Fruit fly (Drosophila melanogaster) whole organism, prepupa: Measurements from ENCODE around the gene Apl.

ENCODE experiments used
- CG10631 ChIP-seq: fragments of 200-800 bp; sonication (Bioruptor generic); optimal IDR thresholded peaks from 2 replicates; lab custom pipeline; 2016; ENCODE audit warnings: missing biosample characterization, missing genetic modification characterization
- CG10669 ChIP-seq: fragments of 200-800 bp; sonication (Bioruptor generic); optimal IDR thresholded peaks from 3 replicates; lab custom pipeline; 2018; ENCODE audit warnings: missing biosample characterization, mild to moderate bottlenecking, missing genetic modification characterization, moderate library complexity
- CG11294 ChIP-seq: fragments of 200-800 bp; sonication (Bioruptor generic); IDR thresholded peaks from 2 replicates; pipeline ENCODE4 v1.3.6; 2022; ENCODE audit warnings: missing biosample characterization, missing genetic modification characterization
- CG11762 ChIP-seq: fragments of 200-800 bp; sonication (Bioruptor generic); optimal IDR thresholded peaks from 3 replicates; lab custom pipeline; 2016; ENCODE audit warnings: missing biosample characterization, missing genetic modification characterization; ENCODE audit not compliant: insufficient read depth
- CG11902 ChIP-seq: fragments of 200-800 bp; sonication (Bioruptor generic); optimal IDR thresholded peaks from 3 replicates; lab custom pipeline; 2016; ENCODE audit warnings: missing biosample characterization, missing genetic modification characterization
- CG15336 ChIP-seq: fragments of 200-800 bp; sonication (Bioruptor generic); IDR thresholded peaks from 2 replicates; pipeline ENCODE4 v1.3.6; 2022; ENCODE audit warnings: missing biosample characterization, missing genetic modification characterization
- CG1621 ChIP-seq: fragments of 200-800 bp; sonication (Bioruptor generic); optimal IDR thresholded peaks from 3 replicates; lab custom pipeline; 2018; ENCODE audit warnings: missing biosample characterization, mild to moderate bottlenecking, missing genetic modification characterization
- CG16779 ChIP-seq: fragments of 200-800 bp; sonication (Bioruptor generic); optimal IDR thresholded peaks from 3 replicates; lab custom pipeline; 2017; ENCODE audit warnings: missing biosample characterization, mild to moderate bottlenecking, missing genetic modification characterization
- CG3032 ChIP-seq: fragments of 200-800 bp; optimal IDR thresholded peaks from 2 replicates; lab custom pipeline; 2019; ENCODE audit warnings: missing biosample characterization, mild to moderate bottlenecking, missing genetic modification characterization, moderate library complexity
- CG31627 ChIP-seq: fragments of 200-800 bp; sonication (Bioruptor generic); optimal IDR thresholded peaks from 3 replicates; lab custom pipeline; 2016; ENCODE audit warnings: missing biosample characterization, missing genetic modification characterization
- CG32006 ChIP-seq: fragments of 200-800 bp; sonication (Bioruptor generic); optimal IDR thresholded peaks from 3 replicates; lab custom pipeline; 2017; ENCODE audit warnings: missing biosample characterization, mild to moderate bottlenecking, missing genetic modification characterization
- CG34406 ChIP-seq: fragments of 200-800 bp; sonication (Bioruptor generic); optimal IDR thresholded peaks from 3 replicates; lab custom pipeline; 2016; ENCODE audit warnings: missing biosample characterization, missing genetic modification characterization
- CG6792 ChIP-seq: fragments of 200-800 bp; sonication (Bioruptor generic); optimal IDR thresholded peaks from 3 replicates; lab custom pipeline; 2016; ENCODE audit warnings: missing biosample characterization, missing genetic modification characterization
- CG7368 ChIP-seq: fragments of 200-800 bp; sonication (Bioruptor generic); optimal IDR thresholded peaks from 3 replicates; lab custom pipeline; 2016; ENCODE audit warnings: missing biosample characterization, missing genetic modification characterization
- CG8632 ChIP-seq: fragments of 200-800 bp; sonication (Bioruptor generic); optimal IDR thresholded peaks from 3 replicates; lab custom pipeline; 2016; ENCODE audit warnings: missing biosample characterization, missing genetic modification characterization
- CG9139 ChIP-seq: fragments of 200-800 bp; sonication (Bioruptor generic); optimal IDR thresholded peaks from 3 replicates; lab custom pipeline; 2017; ENCODE audit warnings: missing biosample characterization, mild to moderate bottlenecking, missing genetic modification characterization
- Eip75B ChIP-seq: fragments of 200-800 bp; sonication (Bioruptor generic); optimal IDR thresholded peaks from 3 replicates; lab custom pipeline; 2016; ENCODE audit warnings: missing biosample characterization, missing genetic modification characterization
- Eip78C ChIP-seq: fragments of 200-800 bp; sonication (Bioruptor generic); peaks from one replicate; lab custom pipeline; 2016; ENCODE audit warnings: missing biosample characterization, missing genetic modification characterization
- Ets96B ChIP-seq: fragments of 200-800 bp; optimal IDR thresholded peaks from 2 replicates; lab custom pipeline; 2019; ENCODE audit warnings: missing biosample characterization, mild to moderate bottlenecking, missing genetic modification characterization, moderate library complexity
- Gug ChIP-seq: fragments of 200-800 bp; sonication (Bioruptor generic); IDR thresholded peaks from 2 replicates; pipeline ENCODE4 v1.3.6; 2022; ENCODE audit warnings: missing biosample characterization, missing genetic modification characterization
- Hr38 ChIP-seq: sonication (Bioruptor generic); optimal IDR thresholded peaks from 2 replicates; lab custom pipeline; 2016; ENCODE audit warnings: missing biosample characterization, missing genetic modification characterization
- Hr39 ChIP-seq: fragments of 200-800 bp; sonication (Bioruptor generic); optimal IDR thresholded peaks from 2 replicates; lab custom pipeline; 2016; ENCODE audit warnings: missing biosample characterization, missing genetic modification characterization
- Hr4 ChIP-seq: fragments of 200-800 bp; sonication (Bioruptor generic); optimal IDR thresholded peaks from 3 replicates; lab custom pipeline; 2016; ENCODE audit warnings: missing biosample characterization, missing genetic modification characterization
- Met ChIP-seq: fragments of 200-800 bp; sonication (Bioruptor generic); optimal IDR thresholded peaks from 3 replicates; lab custom pipeline; 2016; ENCODE audit warnings: missing biosample characterization, missing genetic modification characterization
- OdsH ChIP-seq: fragments of 200-800 bp; sonication (Bioruptor generic); optimal IDR thresholded peaks from 3 replicates; lab custom pipeline; 2016; ENCODE audit warnings: missing biosample characterization, missing genetic modification characterization
- Smox ChIP-seq: fragments of 200-800 bp; sonication (Bioruptor generic); optimal IDR thresholded peaks from 3 replicates; lab custom pipeline; 2016; ENCODE audit warnings: missing biosample characterization, missing genetic modification characterization
- Sox14 ChIP-seq: fragments of 200-800 bp; sonication (Bioruptor generic); optimal IDR thresholded peaks from 3 replicates; lab custom pipeline; 2016; ENCODE audit warnings: missing biosample characterization, missing genetic modification characterization
- acj6 ChIP-seq: fragments of 200-800 bp; sonication (Bioruptor generic); optimal IDR thresholded peaks from 3 replicates; lab custom pipeline; 2016; ENCODE audit warnings: missing biosample characterization, missing genetic modification characterization
- cyc ChIP-seq: fragments of 200-800 bp; sonication (Bioruptor generic); optimal IDR thresholded peaks from 3 replicates; lab custom pipeline; 2016; ENCODE audit warnings: missing biosample characterization, missing genetic modification characterization
- dsx ChIP-seq: fragments of 200-800 bp; optimal IDR thresholded peaks from 3 replicates; lab custom pipeline; 2019; ENCODE audit warnings: missing biosample characterization, mild to moderate bottlenecking, missing genetic modification characterization, moderate library complexity; ENCODE audit not compliant: poor library complexity, severe bottlenecking
- esn ChIP-seq: fragments of 200-800 bp; sonication (Bioruptor generic); optimal IDR thresholded peaks from 2 replicates; lab custom pipeline; 2016; ENCODE audit warnings: missing biosample characterization, mild to moderate bottlenecking, missing genetic modification characterization, moderate library complexity
- fd59A ChIP-seq: fragments of 200-800 bp; sonication (Bioruptor generic); optimal IDR thresholded peaks from 2 replicates; lab custom pipeline; 2017; ENCODE audit warnings: missing biosample characterization, mild to moderate bottlenecking, missing genetic modification characterization, missing genetic modification reagents
- fkh ChIP-seq: fragments of 200-800 bp; sonication (Bioruptor generic); optimal IDR thresholded peaks from 3 replicates; lab custom pipeline; 2017; ENCODE audit warnings: missing biosample characterization, mild to moderate bottlenecking, missing genetic modification characterization, moderate library complexity
- lz ChIP-seq: fragments of 200-800 bp; sonication (Bioruptor generic); optimal IDR thresholded peaks from 3 replicates; lab custom pipeline; 2016; ENCODE audit warnings: missing biosample characterization, missing genetic modification characterization
- net ChIP-seq: fragments of 200-800 bp; sonication (Bioruptor generic); optimal IDR thresholded peaks from 3 replicates; lab custom pipeline; 2016; ENCODE audit warnings: missing biosample characterization, missing genetic modification characterization
- salr ChIP-seq, 2 experiments: fragments of 200-800 bp; sonication (Bioruptor generic); optimal IDR thresholded peaks; 3 replicates each; lab custom pipeline; 2016 to 2018; ENCODE audit warnings: missing biosample characterization in 2 of 2, missing genetic modification characterization in 2 of 2, mild to moderate bottlenecking in 1 of 2
- spab ChIP-seq: fragments of 200-800 bp; sonication (Bioruptor generic); optimal IDR thresholded peaks from 2 replicates; lab custom pipeline; 2017; ENCODE audit warnings: missing biosample characterization, mild to moderate bottlenecking, missing genetic modification characterization, missing genetic modification reagents
- topi ChIP-seq: fragments of 200-800 bp; sonication (Bioruptor generic); optimal IDR thresholded peaks from 3 replicates; lab custom pipeline; 2016; ENCODE audit warnings: missing biosample characterization, missing genetic modification characterization

Gene Apl

dm6 chr3L:16581201-16581705, 13.7 kb upstream of the Apl start, which contains the start of gene Smn (continued):
- TF ChIP-seq CG11902 (GFP tag; lab: Kevin White, UChicago) (peak; percentile 41), CG11762 (GFP tag; lab: Kevin White, UChicago) (peak; percentile 34), CG11294 (GFP tag; lab: Robert Waterston, UW) (no peak), CG16779 (tag; lab: Kevin White, UChicago) (no peak), CG10669 (GFP tag; lab: Kevin White, UChicago) (no peak), fd59A (GFP tag; lab: Kevin White, UChicago) (peak; percentile 32), Eip75B (GFP tag; lab: Kevin White, UChicago) (peak; percentile 69), CG7368 (GFP tag; lab: Kevin White, UChicago) (peak; percentile 51)

- TF ChIP-seq Ets96B (tag; lab: Kevin White, UChicago) (peak; percentile 17), Hr4 (peak; percentile 38), CG8632 (GFP tag; lab: Kevin White, UChicago) (peak; percentile 12), Sox14 (GFP tag; lab: Kevin White, UChicago) (peak; percentile 45), cyc (GFP tag; lab: Kevin White, UChicago) (peak; percentile 42), CG15336 (GFP tag; lab: Robert Waterston, UW) (0 out of 2 replicates have a peak, but pooled peaks have one; percentile 12), CG3032 (tag; lab: Kevin White, UChicago) (peak; percentile 38), topi (GFP tag; lab: Kevin White, UChicago) (peak; percentile 25), CG32006 (GFP tag; lab: Kevin White, UChicago) (peak; percentile 20), salr (GFP tag; optimal IDR thresholded peaks at IDR 0.05; lab: Kevin White, UChicago) (no peak), dsx (peak; percentile 3), Eip75B (GFP tag; lab: Kevin White, UChicago) (peak; percentile 37), Smox (no peak), CG10669 (GFP tag; lab: Kevin White, UChicago) (no peak), Hr39 (peak; percentile 45), lz (GFP tag; lab: Kevin White, UChicago) (peak; percentile 53), OdsH (GFP tag; lab: Kevin White, UChicago) (peak; percentile 23), CG11762 (GFP tag; lab: Kevin White, UChicago) (no peak), CG34406 (GFP tag; lab: Kevin White, UChicago) (peak; percentile 2), CG9139 (GFP tag; lab: Kevin White, UChicago) (no peak), Gug (GFP tag; lab: Robert Waterston, UW) (0 out of 2 replicates have a peak, but pooled peaks have one; percentile 8), Met (GFP tag; lab: Kevin White, UChicago) (peak; percentile 38), spab (GFP tag; lab: Kevin White, UChicago) (no peak), CG10631 (peak; percentile 41), esn (peak; percentile 47), Eip78C (GFP tag; lab: Kevin White, UChicago) (peak; percentile 80), acj6 (GFP tag; lab: Kevin White, UChicago) (peak; percentile 8), net (no peak), CG31627 (peak; percentile 33)
These were observed 12.2 kb upstream of the Apl start, which contains the start of gene Rpn12 for dm6 chr3L:16582678-16583315. Rpn12 (plus strand) TSS chr3L:16583028.

dm6 chr3L:16584074-16584578, 10.9 kb upstream of the Apl start, which contains the start of gene UQCR-C2:
UQCR-C2 (plus strand) TSS chr3L:16584124.
- peak; percentile 17 for TF ChIP-seq CG3032 (tag; lab: Kevin White, UChicago)
- peak; percentile 31 for TF ChIP-seq lz (GFP tag; lab: Kevin White, UChicago)
- no peak for TF ChIP-seq Eip75B (GFP tag; lab: Kevin White, UChicago)
- no peak for TF ChIP-seq fkh (GFP tag; lab: Kevin White, UChicago)
- no peak for TF ChIP-seq OdsH (GFP tag; lab: Kevin White, UChicago)
- TF ChIP-seq CG10631: no peak
- no peak for TF ChIP-seq CG11294 (GFP tag; lab: Robert Waterston, UW)
- TF ChIP-seq Hr38 (GFP tag; lab: Kevin White, UChicago): no peak
- no peak for TF ChIP-seq CG6792
- peak; percentile 42 for TF ChIP-seq Eip78C (GFP tag; lab: Kevin White, UChicago)
- peak; percentile 16 for TF ChIP-seq topi (GFP tag; lab: Kevin White, UChicago)
- TF ChIP-seq esn: peak; percentile 18
- TF ChIP-seq CG1621 (tag; lab: Kevin White, UChicago): peak; percentile 78
- peak; percentile 34 for TF ChIP-seq Sox14 (GFP tag; lab: Kevin White, UChicago)
